Worm (Caenorhabditis elegans) whole organism, L2 larva: ENCODE measurements around the gene twk-11.
A peak's percentile ranks its signal among the peaks of the same experiment; 100 is the strongest.

Experiments
- C34F6.9 ChIP-seq: fragments of 150-350 bp; optimal IDR thresholded peaks from 2 replicates; lab custom pipeline; 2014; ENCODE audit warnings: missing biosample characterization, missing genetic modification characterization
- F13H6.1 ChIP-seq: sonication (generic microtip); optimal IDR thresholded peaks from 2 replicates; lab custom pipeline; 2016; ENCODE audit warnings: missing genetic modification characterization, missing compliant biosample characterization
- R02D3.7 ChIP-seq: fragments of 150-350 bp; optimal IDR thresholded peaks from 2 replicates; lab custom pipeline; 2014; ENCODE audit warnings: missing biosample characterization, missing genetic modification characterization
- Y55F3AM.14 ChIP-seq: fragments of 200-800 bp; sonication (Bioruptor generic); optimal IDR thresholded peaks from 2 replicates; lab custom pipeline; 2018; ENCODE audit warnings: mild to moderate bottlenecking, missing genetic modification characterization, missing compliant biosample characterization
- alr-1 ChIP-seq: fragments of 150-350 bp; optimal IDR thresholded peaks from 2 replicates; lab custom pipeline; 2014; ENCODE audit warnings: missing biosample characterization, missing genetic modification characterization
- aly-2 ChIP-seq: fragments of 150-350 bp; optimal IDR thresholded peaks from 2 replicates; lab custom pipeline; 2014; ENCODE audit warnings: missing biosample characterization, missing genetic modification characterization
- ama-1 ChIP-seq: fragments of 150-350 bp; optimal IDR thresholded peaks from 2 replicates; lab custom pipeline; 2018; ENCODE audit warnings: inconsistent platforms
- blmp-1 ChIP-seq: sonication (generic microtip); optimal IDR thresholded peaks from 2 replicates; lab custom pipeline; 2017; ENCODE audit warnings: missing genetic modification characterization, mild to moderate bottlenecking, missing compliant biosample characterization, antibody characterized with exemption, moderate library complexity; ENCODE audit not compliant: insufficient read depth
- ceh-82 ChIP-seq: fragments of 150-350 bp; optimal IDR thresholded peaks from 2 replicates; lab custom pipeline; 2014; ENCODE audit warnings: missing biosample characterization, missing genetic modification characterization
- crh-2 ChIP-seq: sonication (generic microtip); optimal IDR thresholded peaks from 2 replicates; lab custom pipeline; 2017; ENCODE audit warnings: missing biosample characterization, missing genetic modification characterization
- egl-27 ChIP-seq: sonication (generic microtip); optimal IDR thresholded peaks from 3 replicates; lab custom pipeline; 2017; ENCODE audit warnings: missing biosample characterization, missing genetic modification reagents, missing genetic modification characterization
- elt-3 ChIP-seq: sonication (generic microtip); optimal IDR thresholded peaks from 2 replicates; lab custom pipeline; 2017; ENCODE audit warnings: missing biosample characterization, missing genetic modification characterization
- fos-1 ChIP-seq: fragments of 150-350 bp; optimal IDR thresholded peaks from 2 replicates; lab custom pipeline; 2014; ENCODE audit warnings: missing biosample characterization, missing genetic modification characterization
- gmeb-1 ChIP-seq: fragments of 150-350 bp; optimal IDR thresholded peaks from 2 replicates; lab custom pipeline; 2014; ENCODE audit warnings: missing biosample characterization, missing genetic modification characterization
- lin-11 ChIP-seq: fragments of 150-350 bp; sonication (generic microtip); optimal IDR thresholded peaks from 2 replicates; lab custom pipeline; 2014; ENCODE audit warnings: missing biosample characterization, missing genetic modification characterization, inconsistent platforms, mixed read lengths
- lin-39 ChIP-seq: fragments of 150-350 bp; optimal IDR thresholded peaks from 2 replicates; lab custom pipeline; 2014; ENCODE audit warnings: missing biosample characterization, missing genetic modification reagents, missing genetic modification characterization
- lsy-2 ChIP-seq, 2 experiments: fragments of 150-350 bp in 1 of 2; sonication (generic microtip) in 1 of 2; optimal IDR thresholded peaks; 2 replicates each; lab custom pipeline; 2014 to 2017; ENCODE audit warnings: missing biosample characterization in 2 of 2, missing genetic modification characterization in 2 of 2
- mab-5 ChIP-seq: fragments of 150-350 bp; optimal IDR thresholded peaks from 2 replicates; lab custom pipeline; 2014; ENCODE audit warnings: missing biosample characterization, missing genetic modification characterization
- nhr-11 ChIP-seq: fragments of 150-350 bp; optimal IDR thresholded peaks from 2 replicates; lab custom pipeline; 2014; ENCODE audit warnings: missing biosample characterization, missing genetic modification characterization
- nhr-12 ChIP-seq: fragments of 150-350 bp; optimal IDR thresholded peaks from 2 replicates; lab custom pipeline; 2014; ENCODE audit warnings: missing biosample characterization, missing genetic modification characterization
- nhr-129 ChIP-seq: fragments of 150-350 bp; optimal IDR thresholded peaks from 2 replicates; lab custom pipeline; 2014; ENCODE audit warnings: missing biosample characterization, missing genetic modification characterization
- nhr-21 ChIP-seq: fragments of 150-350 bp; optimal IDR thresholded peaks from 2 replicates; lab custom pipeline; 2014; ENCODE audit warnings: missing biosample characterization, missing genetic modification characterization
- nhr-23 ChIP-seq: fragments of 150-350 bp; optimal IDR thresholded peaks from 2 replicates; lab custom pipeline; 2014; ENCODE audit warnings: missing biosample characterization, missing genetic modification reagents, missing genetic modification characterization
- nhr-237 ChIP-seq: fragments of 150-350 bp; optimal IDR thresholded peaks from 2 replicates; lab custom pipeline; 2014; ENCODE audit warnings: missing biosample characterization, missing genetic modification characterization
- nhr-25 ChIP-seq: fragments of 150-350 bp; sonication (generic microtip); optimal IDR thresholded peaks from 3 replicates; lab custom pipeline; 2014; ENCODE audit warnings: missing biosample characterization, missing genetic modification characterization
- nhr-6 ChIP-seq: fragments of 150-350 bp; optimal IDR thresholded peaks from 2 replicates; lab custom pipeline; 2014; ENCODE audit warnings: missing biosample characterization, missing genetic modification characterization
- nhr-77 ChIP-seq: fragments of 150-350 bp; optimal IDR thresholded peaks from 2 replicates; lab custom pipeline; 2014; ENCODE audit warnings: missing biosample characterization, missing genetic modification characterization
- sem-4 ChIP-seq: fragments of 150-350 bp; optimal IDR thresholded peaks from 2 replicates; lab custom pipeline; 2014; ENCODE audit warnings: missing biosample characterization, missing genetic modification reagents, missing genetic modification characterization
- skn-1 ChIP-seq: sonication (generic microtip); optimal IDR thresholded peaks from 2 replicates; lab custom pipeline; 2017; ENCODE audit warnings: missing biosample characterization, missing genetic modification characterization
- sma-3 ChIP-seq: sonication (generic microtip); optimal IDR thresholded peaks from 2 replicates; lab custom pipeline; 2016; ENCODE audit warnings: missing genetic modification reagents, missing genetic modification characterization, missing compliant biosample characterization
- sma-9 ChIP-seq, 2 experiments: fragments of 150-350 bp in 1 of 2; sonication (generic microtip) in 1 of 2; optimal IDR thresholded peaks; 2 replicates each; lab custom pipeline; 2014 to 2016; ENCODE audit warnings: missing genetic modification characterization in 2 of 2, mild to moderate bottlenecking in 1 of 2, missing biosample characterization in 1 of 2, missing compliant biosample characterization in 1 of 2, missing genetic modification reagents in 1 of 2, moderate library complexity in 1 of 2
- unc-39 ChIP-seq: fragments of 150-350 bp; optimal IDR thresholded peaks from 2 replicates; lab custom pipeline; 2014; ENCODE audit warnings: missing biosample characterization, missing genetic modification characterization
- unc-55 ChIP-seq: fragments of 150-350 bp; sonication (generic microtip); optimal IDR thresholded peaks from 3 replicates; lab custom pipeline; 2014; ENCODE audit warnings: missing biosample characterization, missing genetic modification reagents, missing genetic modification characterization
- unc-62 ChIP-seq: fragments of 150-350 bp; optimal IDR thresholded peaks from 2 replicates; lab custom pipeline; 2014; ENCODE audit warnings: missing biosample characterization, missing genetic modification reagents, missing genetic modification characterization
- zag-1 ChIP-seq: fragments of 150-350 bp; optimal IDR thresholded peaks from 2 replicates; lab custom pipeline; 2014; ENCODE audit warnings: missing biosample characterization, missing genetic modification characterization
- ztf-11 ChIP-seq: sonication (generic microtip); optimal IDR thresholded peaks from 2 replicates; lab custom pipeline; 2017; ENCODE audit warnings: missing biosample characterization, missing genetic modification characterization

twk-11 gene

DNA sequence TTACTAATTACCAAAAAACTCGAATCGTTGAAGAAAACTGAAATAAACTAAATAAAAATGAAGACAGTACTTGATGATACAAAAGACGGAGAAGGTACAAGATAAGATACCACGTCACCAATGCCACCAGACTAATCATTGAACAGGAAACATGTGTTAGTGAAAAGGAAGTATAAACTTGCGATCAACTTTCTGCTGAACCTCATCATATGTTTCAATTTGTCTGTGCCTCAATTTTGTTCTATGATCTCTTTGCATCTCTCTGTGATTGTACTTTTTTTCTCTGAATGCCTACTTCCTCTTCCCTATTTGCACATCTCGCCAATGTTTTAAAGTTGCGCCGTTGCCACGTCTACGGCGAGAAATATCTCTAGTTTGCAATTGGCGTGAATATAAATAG lies 42.4 kb downstream of the twk-11 start:
- peak; percentile 84 for TF ChIP-seq nhr-21 (tag; lab: Kevin White, UChicago)
- TF ChIP-seq nhr-11, result no peak
- TF ChIP-seq blmp-1 (tag; lab: Kevin White, UChicago), result peak; percentile 93
- no peak for TF ChIP-seq mab-5 (tag; lab: Kevin White, UChicago)
- TF ChIP-seq nhr-129 (tag; lab: Kevin White, UChicago), result peak; percentile 76
- TF ChIP-seq lin-11 (tag; lab: Kevin White, UChicago), result no peak
- TF ChIP-seq sma-3, result peak; percentile 65
- peak; percentile 63 for TF ChIP-seq F13H6.1 (tag; lab: Kevin White, UChicago)
- no peak for TF ChIP-seq alr-1 (tag; lab: Kevin White, UChicago)
- TF ChIP-seq fos-1 (tag; lab: Kevin White, UChicago), result peak; percentile 60
- peak; percentile 17 for TF ChIP-seq sem-4 (tag; lab: Kevin White, UChicago)
- TF ChIP-seq nhr-6, result peak; percentile 37
- TF ChIP-seq sma-9 (GFP tag; optimal IDR thresholded peaks at IDR 0.05; lab: Kevin White, UChicago), result peak; percentile 96
- no peak for TF ChIP-seq sma-9 (tag; optimal IDR thresholded peaks at IDR 0.05; lab: Kevin White, UChicago)
- TF ChIP-seq lsy-2 (tag; optimal IDR thresholded peaks at IDR 0.05; lab: Kevin White, UChicago), result peak in 1 of 2 experiments; percentile 36
- peak; percentile 47 for TF ChIP-seq skn-1 (tag; lab: Kevin White, UChicago)
- no peak for TF ChIP-seq Y55F3AM.14 (GFP tag; lab: Kevin White, UChicago)
- TF ChIP-seq gmeb-1 (tag; lab: Kevin White, UChicago), result peak; percentile 12
- TF ChIP-seq elt-3 (tag; lab: Kevin White, UChicago), result no peak
- no peak for TF ChIP-seq unc-62 (GFP tag; lab: Kevin White, UChicago)
- no peak for TF ChIP-seq lin-39 (tag; lab: Kevin White, UChicago)
- TF ChIP-seq nhr-25, result peak; percentile 46
- TF ChIP-seq nhr-77 (tag; lab: Kevin White, UChicago), result no peak
- TF ChIP-seq crh-2 (tag; lab: Kevin White, UChicago), result peak; percentile 86
- peak; percentile 42 for TF ChIP-seq egl-27

DNA sequence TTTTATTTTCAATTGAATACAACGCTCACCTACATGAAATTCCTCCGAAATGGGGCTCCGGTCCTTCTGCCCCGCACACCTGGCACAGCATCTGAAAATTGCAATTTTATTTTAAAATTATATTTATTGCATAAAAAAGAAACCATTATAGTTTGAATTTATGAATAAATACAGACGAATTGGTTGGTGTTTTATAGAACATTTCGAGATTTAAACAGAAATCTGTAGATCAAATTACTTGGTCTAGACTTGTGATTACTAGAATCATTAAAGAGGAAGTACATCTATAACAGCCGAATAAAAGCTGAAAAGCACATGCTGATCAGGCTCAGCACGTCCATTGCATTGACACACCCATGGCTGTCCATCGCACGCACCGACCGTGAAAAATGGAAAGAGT lies 44.6 kb downstream of the twk-11 start, which contains the start of gene nhr-162:
Gene nhr-162, minus strand, starts transcription at position 101 of the 400 bp plus-strand sequence.
- no peak for TF ChIP-seq nhr-25
- no peak for TF ChIP-seq alr-1 (tag; lab: Kevin White, UChicago)
- TF ChIP-seq gmeb-1 (tag; lab: Kevin White, UChicago), result no peak
- no peak for TF ChIP-seq nhr-23 (tag; lab: Kevin White, UChicago)
- no peak for TF ChIP-seq crh-2 (tag; lab: Kevin White, UChicago)
- no peak for TF ChIP-seq unc-62 (GFP tag; lab: Kevin White, UChicago)
- no peak for TF ChIP-seq skn-1 (tag; lab: Kevin White, UChicago)
- no peak for TF ChIP-seq blmp-1 (tag; lab: Kevin White, UChicago)
- TF ChIP-seq Y55F3AM.14 (GFP tag; lab: Kevin White, UChicago), result no peak
- TF ChIP-seq ama-1 (lab: Kevin White, UChicago), result no peak
- TF ChIP-seq nhr-12, result no peak
- no peak for TF ChIP-seq aly-2 (tag; lab: Kevin White, UChicago)
- no peak for TF ChIP-seq sma-9 (GFP tag; optimal IDR thresholded peaks at IDR 0.05; lab: Kevin White, UChicago)
- no peak for TF ChIP-seq sma-9 (tag; optimal IDR thresholded peaks at IDR 0.05; lab: Kevin White, UChicago)

- TF ChIP-seq ceh-82 (tag; lab: Kevin White, UChicago), result no peak
- TF ChIP-seq fos-1 (tag; lab: Kevin White, UChicago), result no peak
- no peak for TF ChIP-seq alr-1 (tag; lab: Kevin White, UChicago)
- TF ChIP-seq, all 48 proteins: peak for 0
Observed at ce11 chrV:6989626-6990138, 46.7 kb downstream of the twk-11 start, which contains the start of gene nhr-140. Gene nhr-140 (minus strand): TSS chrV:6989676.

DNA sequence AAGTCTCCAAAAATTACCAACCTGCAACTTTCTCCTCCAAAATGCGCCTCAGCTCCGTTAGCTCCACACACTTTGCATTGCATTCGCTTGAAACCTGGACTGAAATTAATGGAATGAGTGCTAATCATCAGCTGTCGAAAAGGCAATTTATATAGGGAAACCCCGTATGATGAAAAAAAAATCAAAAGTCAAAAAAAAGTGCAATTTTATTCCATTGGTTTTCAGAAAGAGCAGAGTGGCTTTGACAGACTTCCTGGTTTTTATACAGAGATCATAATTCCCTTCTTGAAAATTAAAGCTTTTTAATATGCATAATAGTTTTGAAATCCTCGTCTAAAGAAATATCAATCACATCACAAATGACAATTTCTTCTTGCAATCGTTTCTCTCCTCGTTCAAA lies 48.7 kb downstream of the twk-11 start, which contains the start of gene nhr-139:
Gene nhr-139, minus strand, starts transcription at position 101 of the 400 bp plus-strand sequence.
- TF ChIP-seq sma-3 (no peak), ztf-11 (no peak), nhr-237 (tag; lab: Kevin White, UChicago) (no peak), unc-55 (GFP tag; lab: Kevin White, UChicago) (no peak), ceh-82 (tag; lab: Kevin White, UChicago) (no peak), nhr-77 (tag; lab: Kevin White, UChicago) (no peak), elt-3 (tag; lab: Kevin White, UChicago) (no peak), zag-1 (tag; lab: Kevin White, UChicago) (no peak), sma-9 (GFP tag; optimal IDR thresholded peaks at IDR 0.05; lab: Kevin White, UChicago) (no peak), sma-9 (tag; optimal IDR thresholded peaks at IDR 0.05; lab: Kevin White, UChicago) (no peak), nhr-23 (tag; lab: Kevin White, UChicago) (no peak), nhr-12 (no peak), nhr-6 (no peak), unc-39 (tag; lab: Kevin White, UChicago) (no peak), egl-27 (no peak), F13H6.1 (tag; lab: Kevin White, UChicago) (no peak), C34F6.9 (tag; lab: Kevin White, UChicago) (no peak), R02D3.7 (tag; lab: Kevin White, UChicago) (no peak), fos-1 (tag; lab: Kevin White, UChicago) (no peak)
